Fruit fly (Drosophila melanogaster) whole organism, embryonic: ENCODE results near the gene ckd.

ENCODE experiments used
- Bgb ChIP-seq: fragments of 200-800 bp; sonication (Bioruptor generic); IDR thresholded peaks from 2 replicates; pipeline ENCODE4 v1.3.6; 2022; ENCODE audit warnings: missing biosample characterization, missing genetic modification characterization; ENCODE audit not compliant: partially characterized antibody
- BtbVII ChIP-seq: fragments of 200-800 bp; sonication (Bioruptor generic); optimal IDR thresholded peaks from 3 replicates; lab custom pipeline; 2017; ENCODE audit warnings: missing biosample characterization, mild to moderate bottlenecking, missing genetic modification characterization
- CG11456 ChIP-seq: fragments of 200-800 bp; sonication (Bioruptor generic); IDR thresholded peaks from 3 replicates; pipeline ENCODE4 v1.3.6; 2022; ENCODE audit warnings: missing biosample characterization, missing genetic modification characterization
- CG12104 ChIP-seq: fragments of 200-800 bp; sonication (Bioruptor generic); optimal IDR thresholded peaks from 3 replicates; lab custom pipeline; 2016; ENCODE audit warnings: missing biosample characterization, missing genetic modification characterization
- CG17186 ChIP-seq: fragments of 200-800 bp; sonication (Bioruptor generic); optimal IDR thresholded peaks from 3 replicates; lab custom pipeline; 2017; ENCODE audit warnings: missing biosample characterization, missing genetic modification reagents, missing genetic modification characterization
- CG17385 ChIP-seq: fragments of 200-800 bp; sonication (Bioruptor generic); optimal IDR thresholded peaks from 3 replicates; lab custom pipeline; 2018; ENCODE audit warnings: missing biosample characterization, mild to moderate bottlenecking, missing genetic modification characterization
- CG17802 ChIP-seq: fragments of 200-800 bp; sonication (Bioruptor generic); optimal IDR thresholded peaks from 2 replicates; lab custom pipeline; 2018; ENCODE audit warnings: missing biosample characterization, mild to moderate bottlenecking, missing genetic modification characterization, moderate library complexity
- CG18262 ChIP-seq: fragments of 200-800 bp; optimal IDR thresholded peaks from 3 replicates; lab custom pipeline; 2019; ENCODE audit warnings: missing biosample characterization, mild to moderate bottlenecking, missing genetic modification characterization, moderate library complexity
- CG2199 ChIP-seq: fragments of 200-800 bp; sonication (Bioruptor generic); IDR thresholded peaks from 3 replicates; pipeline ENCODE4 v1.3.6; 2022; ENCODE audit warnings: missing biosample characterization, missing genetic modification characterization
- CG31224 ChIP-seq: fragments of 200-800 bp; sonication (Bioruptor generic); IDR thresholded peaks from 2 replicates; pipeline ENCODE4 v1.3.6; 2022; ENCODE audit warnings: missing biosample characterization, missing genetic modification characterization
- CG33557 ChIP-seq: fragments of 200-800 bp; sonication (Bioruptor generic); optimal IDR thresholded peaks from 2 replicates; lab custom pipeline; 2019; ENCODE audit warnings: missing biosample characterization, mild to moderate bottlenecking, missing genetic modification characterization, moderate library complexity
- CG34376 ChIP-seq: fragments of 200-800 bp; sonication (Bioruptor generic); optimal IDR thresholded peaks from 2 replicates; lab custom pipeline; 2018; ENCODE audit warnings: missing biosample characterization, mild to moderate bottlenecking, missing genetic modification characterization
- CG4617 ChIP-seq: fragments of 200-800 bp; sonication (Bioruptor generic); optimal IDR thresholded peaks from 3 replicates; lab custom pipeline; 2016; ENCODE audit warnings: missing biosample characterization, missing genetic modification characterization, borderline replicate concordance
- CG6272 ChIP-seq: fragments of 200-800 bp; sonication (Bioruptor generic); IDR thresholded peaks from 2 replicates; pipeline ENCODE4 v1.3.6; 2022; ENCODE audit warnings: missing biosample characterization, missing genetic modification characterization
- CG6813 ChIP-seq: fragments of 200-800 bp; sonication (Bioruptor generic); optimal IDR thresholded peaks from 2 replicates; lab custom pipeline; 2017; ENCODE audit warnings: missing biosample characterization, missing genetic modification characterization, mild to moderate bottlenecking, moderate library complexity, missing genetic modification reagents
- CG7271 ChIP-seq: fragments of 200-800 bp; sonication (Bioruptor generic); optimal IDR thresholded peaks from 2 replicates; lab custom pipeline; 2018; ENCODE audit warnings: missing biosample characterization, mild to moderate bottlenecking, missing genetic modification characterization, moderate library complexity
- CG9215 ChIP-seq: fragments of 200-800 bp; sonication (Bioruptor generic); IDR thresholded peaks from 2 replicates; pipeline ENCODE4 v1.3.6; 2022; ENCODE audit warnings: missing biosample characterization, missing genetic modification characterization
- E2f2 ChIP-seq: fragments of 200-800 bp; sonication (Bioruptor generic); IDR thresholded peaks from 2 replicates; pipeline ENCODE4 v1.3.6; 2022; ENCODE audit warnings: missing biosample characterization, missing genetic modification characterization
- Fer1 ChIP-seq: fragments of 200-800 bp; sonication (Bioruptor generic); optimal IDR thresholded peaks from 2 replicates; lab custom pipeline; 2017; ENCODE audit warnings: missing biosample characterization, mild to moderate bottlenecking, missing genetic modification characterization
- HHEX ChIP-seq: fragments of 200-800 bp; sonication (Bioruptor generic); optimal IDR thresholded peaks from 3 replicates; lab custom pipeline; 2017; ENCODE audit warnings: missing biosample characterization, mild to moderate bottlenecking, missing genetic modification characterization, missing genetic modification reagents
- HmgZ ChIP-seq: fragments of 200-800 bp; sonication (Bioruptor generic); optimal IDR thresholded peaks from 2 replicates; lab custom pipeline; 2018; ENCODE audit warnings: missing biosample characterization, mild to moderate bottlenecking, missing genetic modification characterization
- Hsf ChIP-seq: fragments of 200-800 bp; sonication (Bioruptor generic); optimal IDR thresholded peaks from 3 replicates; lab custom pipeline; 2016; ENCODE audit warnings: missing biosample characterization, missing genetic modification characterization
- Med ChIP-seq: fragments of 200-800 bp; sonication (Bioruptor generic); peaks from one replicate; lab custom pipeline; 2016; ENCODE audit warnings: missing biosample characterization, missing genetic modification characterization, mild to moderate bottlenecking, inconsistent platforms, moderate library complexity
- Nf-YC ChIP-seq: fragments of 200-800 bp; optimal IDR thresholded peaks from 3 replicates; lab custom pipeline; 2019; ENCODE audit warnings: missing biosample characterization, mild to moderate bottlenecking, missing genetic modification characterization, moderate library complexity
- Pdp1 ChIP-seq, 2 experiments: fragments of 200-800 bp; sonication (Bioruptor generic); optimal IDR thresholded peaks; 3 replicates each; lab custom pipeline; 2016; ENCODE audit warnings: missing biosample characterization in 2 of 2, missing genetic modification characterization in 2 of 2, mild to moderate bottlenecking in 1 of 2, moderate library complexity in 1 of 2
- Ptx1 ChIP-seq: fragments of 200-800 bp; sonication (Bioruptor generic); IDR thresholded peaks from 2 replicates; pipeline ENCODE4 v1.3.6; 2022; ENCODE audit warnings: missing biosample characterization, missing genetic modification characterization
- ash1 ChIP-seq: fragments of 200-800 bp; sonication (Bioruptor generic); optimal IDR thresholded peaks from 2 replicates; lab custom pipeline; 2018; ENCODE audit warnings: missing biosample characterization, mild to moderate bottlenecking, missing genetic modification characterization
- bbx ChIP-seq: fragments of 200-800 bp; sonication (Bioruptor generic); IDR thresholded peaks from 2 replicates; pipeline ENCODE4 v1.3.6; 2022; ENCODE audit warnings: missing biosample characterization, missing genetic modification characterization; ENCODE audit not compliant: partially characterized antibody
- chm ChIP-seq: fragments of 200-800 bp; sonication (Bioruptor generic); IDR thresholded peaks from 2 replicates; pipeline ENCODE4 v1.3.6; 2022; ENCODE audit warnings: missing biosample characterization, missing genetic modification characterization
- chn ChIP-seq: fragments of 200-800 bp; sonication (Bioruptor generic); optimal IDR thresholded peaks from 2 replicates; lab custom pipeline; 2016; ENCODE audit warnings: missing biosample characterization, missing genetic modification characterization
- crc ChIP-seq: fragments of 200-800 bp; sonication (Bioruptor generic); optimal IDR thresholded peaks from 2 replicates; lab custom pipeline; 2016; ENCODE audit warnings: missing biosample characterization, missing genetic modification characterization
- crp ChIP-seq, 2 experiments: fragments of 200-800 bp; sonication (Bioruptor generic); optimal IDR thresholded peaks; 2 replicates in 1 of 2; 3 replicates in 1 of 2; lab custom pipeline; 2017; ENCODE audit warnings: missing biosample characterization in 2 of 2, missing genetic modification characterization in 2 of 2, mild to moderate bottlenecking in 1 of 2, moderate library complexity in 1 of 2
- dati ChIP-seq: fragments of 200-800 bp; sonication (Bioruptor generic); IDR thresholded peaks from 2 replicates; pipeline ENCODE4 v1.3.6; 2022; ENCODE audit warnings: missing biosample characterization, missing genetic modification characterization
- dm ChIP-seq: fragments of 200-800 bp; sonication (Bioruptor generic); optimal IDR thresholded peaks from 3 replicates; lab custom pipeline; 2016; ENCODE audit warnings: missing biosample characterization, missing genetic modification characterization
- exex ChIP-seq: fragments of 200-800 bp; sonication (Bioruptor generic); optimal IDR thresholded peaks from 4 replicates; lab custom pipeline; 2018; ENCODE audit warnings: missing biosample characterization, mild to moderate bottlenecking, missing genetic modification characterization, moderate library complexity
- fd3F ChIP-seq: fragments of 200-800 bp; sonication (Bioruptor generic); optimal IDR thresholded peaks from 2 replicates; lab custom pipeline; 2018; ENCODE audit warnings: missing biosample characterization, mild to moderate bottlenecking, missing genetic modification characterization, moderate library complexity
- ind ChIP-seq: fragments of 200-800 bp; sonication (Bioruptor generic); optimal IDR thresholded peaks from 3 replicates; lab custom pipeline; 2016; ENCODE audit warnings: missing biosample characterization, missing genetic modification characterization
- lab ChIP-seq: fragments of 200-800 bp; sonication (Bioruptor generic); optimal IDR thresholded peaks from 3 replicates; lab custom pipeline; 2017; ENCODE audit warnings: missing biosample characterization, missing genetic modification characterization, mild to moderate bottlenecking, moderate library complexity, missing genetic modification reagents
- mirr ChIP-seq: fragments of 200-800 bp; sonication (Bioruptor generic); optimal IDR thresholded peaks from 3 replicates; lab custom pipeline; 2018; ENCODE audit warnings: missing biosample characterization, mild to moderate bottlenecking, missing genetic modification characterization
- pum ChIP-seq: fragments of 200-800 bp; sonication (Bioruptor generic); optimal IDR thresholded peaks from 2 replicates; lab custom pipeline; 2016; ENCODE audit warnings: missing biosample characterization, missing genetic modification characterization
- sd ChIP-seq: fragments of 200-800 bp; sonication (Bioruptor generic); optimal IDR thresholded peaks from 3 replicates; lab custom pipeline; 2018; ENCODE audit warnings: missing biosample characterization, mild to moderate bottlenecking, missing genetic modification characterization, moderate library complexity
- seq ChIP-seq: fragments of 200-800 bp; sonication (Bioruptor generic); IDR thresholded peaks from 2 replicates; pipeline ENCODE4 v1.3.6; 2022; ENCODE audit warnings: missing biosample characterization, missing genetic modification characterization
- slbo ChIP-seq: fragments of 200-800 bp; sonication (Bioruptor generic); IDR thresholded peaks from 2 replicates; pipeline ENCODE4 v1.3.6; 2022; ENCODE audit warnings: missing biosample characterization, missing genetic modification characterization
- sr ChIP-seq: fragments of 200-800 bp; sonication (Bioruptor generic); IDR thresholded peaks from 3 replicates; pipeline ENCODE4 v1.3.6; 2022; ENCODE audit warnings: missing biosample characterization, missing genetic modification characterization
- vfl ChIP-seq: fragments of 200-800 bp; sonication (Bioruptor generic); optimal IDR thresholded peaks from 2 replicates; lab custom pipeline; 2016; ENCODE audit warnings: missing biosample characterization, missing genetic modification characterization
- vvl ChIP-seq: fragments of 200-800 bp; sonication (Bioruptor generic); IDR thresholded peaks from 2 replicates; pipeline ENCODE4 v1.3.6; 2022; ENCODE audit warnings: missing biosample characterization, missing genetic modification characterization
- zen ChIP-seq: fragments of 200-800 bp; sonication (Bioruptor generic); optimal IDR thresholded peaks from 3 replicates; lab custom pipeline; 2018; ENCODE audit warnings: missing biosample characterization, mild to moderate bottlenecking, missing genetic modification characterization, moderate library complexity

The ckd gene

DNA sequence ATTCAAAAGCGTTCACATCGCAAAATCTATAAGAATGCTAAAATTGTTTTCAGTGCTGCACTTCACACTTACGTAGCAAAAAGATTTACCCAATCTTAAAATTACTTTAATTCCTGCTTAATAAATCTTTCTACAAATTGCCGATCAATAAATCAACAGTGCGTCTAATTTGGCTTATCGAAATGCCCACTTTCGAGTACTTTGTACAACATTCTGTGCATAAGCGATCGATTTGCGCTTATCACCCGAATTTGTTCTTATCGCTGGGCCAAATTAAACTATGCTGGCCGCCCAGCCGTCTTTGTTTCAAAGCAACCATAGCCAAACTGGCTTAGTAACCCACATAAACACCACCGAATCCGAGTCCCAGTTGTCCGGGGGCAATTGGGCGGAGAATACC is 48.8 kb downstream of the ckd start (continued):
- TF ChIP-seq ash1 (GFP tag; lab: Kevin White, UChicago) = no peak
- no peak for TF ChIP-seq CG12104
- no peak for TF ChIP-seq crc (GFP tag; lab: Kevin White, UChicago)
- TF ChIP-seq chm (GFP tag; lab: Robert Waterston, UW) = 0 out of 2 replicates have a peak, but pooled peaks have one; percentile 18
- TF ChIP-seq CG9215 (GFP tag; lab: Robert Waterston, UW) = no peak
- TF ChIP-seq pum (GFP tag; lab: Kevin White, UChicago) = no peak
- TF ChIP-seq lab (GFP tag; lab: Kevin White, UChicago) = peak; percentile 40
- TF ChIP-seq mirr (GFP tag; lab: Kevin White, UChicago) = peak; percentile 62
- no peak for TF ChIP-seq dm
- peak; percentile 1 for TF ChIP-seq CG6813
- peak in 1 of 2 experiments; percentile 15 for TF ChIP-seq Pdp1 (GFP tag; optimal IDR thresholded peaks at IDR 0.05; lab: Kevin White, UChicago)
- TF ChIP-seq exex = peak; percentile 100
- no peak for TF ChIP-seq CG17186 (GFP tag; lab: Kevin White, UChicago)
- TF ChIP-seq CG31224 (GFP tag; lab: Robert Waterston, UW) = peak; percentile 58; the same call in 1 of the 2 replicates
- TF ChIP-seq vfl (GFP tag; lab: Kevin White, UChicago) = no peak
- TF ChIP-seq CG6272 (GFP tag; lab: Robert Waterston, UW) = no peak
- peak; percentile 66 for TF ChIP-seq sd
- no peak for TF ChIP-seq CG7271
- no peak for TF ChIP-seq CG17802
- TF ChIP-seq dati (GFP tag; lab: Robert Waterston, UW) = no peak

DNA sequence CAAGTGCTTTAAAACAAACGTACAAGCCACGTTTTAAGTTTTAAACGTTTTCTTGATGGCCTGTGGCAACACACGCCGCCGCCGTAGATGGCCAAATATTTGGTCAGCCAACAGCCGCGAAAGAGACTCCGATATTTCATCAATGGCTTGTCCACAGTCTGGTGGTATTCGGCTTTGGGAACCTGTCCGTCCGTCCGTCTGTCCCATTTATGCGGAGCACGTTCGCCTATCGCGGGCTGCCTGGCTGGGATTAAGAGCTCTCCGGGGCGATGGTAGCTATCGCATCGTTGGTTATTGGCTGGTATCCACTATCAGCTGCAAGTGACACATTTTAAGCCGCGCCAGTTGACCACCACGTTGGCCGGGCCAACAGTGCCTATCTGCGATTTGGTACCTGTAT is 49.9 kb downstream of the ckd start:
- 0 out of 2 replicates have a peak, but pooled peaks have one; percentile 6 for TF ChIP-seq E2f2 (GFP tag; lab: Robert Waterston, UW)
- 0 out of 2 replicates have a peak, but pooled peaks have one; percentile 12 for TF ChIP-seq Bgb
- TF ChIP-seq ind = no peak
- TF ChIP-seq zen (tag; lab: Kevin White, UChicago) = peak; percentile 5
- peak; percentile 35 for TF ChIP-seq lab (GFP tag; lab: Kevin White, UChicago)
- TF ChIP-seq vvl (GFP tag; lab: Robert Waterston, UW) = peak; percentile 52
- TF ChIP-seq bbx = peak; percentile 32; the same call in 1 of the 2 replicates
- peak; percentile 27 for TF ChIP-seq Nf-YC
- TF ChIP-seq HHEX (GFP tag; lab: Kevin White, UChicago) = peak; percentile 10
- no peak for TF ChIP-seq sr (GFP tag; lab: Robert Waterston, UW)
- TF ChIP-seq slbo (GFP tag; lab: Robert Waterston, UW) = no peak
- TF ChIP-seq CG2199 (GFP tag; lab: Robert Waterston, UW) = 0 out of 3 replicates have a peak, but pooled peaks have one; percentile 19
- peak; percentile 17; the same call in 1 of the 2 replicates for TF ChIP-seq Ptx1 (GFP tag; lab: Robert Waterston, UW)
- no peak for TF ChIP-seq CG31224 (GFP tag; lab: Robert Waterston, UW)
- TF ChIP-seq Med (GFP tag; lab: Kevin White, UChicago) = peak; percentile 65

- TF ChIP-seq Fer1 (GFP tag; lab: Kevin White, UChicago) (no peak), CG4617 (GFP tag; lab: Kevin White, UChicago) (no peak), BtbVII (no peak), Hsf (GFP tag; lab: Kevin White, UChicago) (no peak), seq (GFP tag; lab: Robert Waterston, UW) (0 out of 2 replicates have a peak, but pooled peaks have one; percentile 8), CG6272 (GFP tag; lab: Robert Waterston, UW) (no peak), CG18262 (tag; lab: Kevin White, UChicago) (no peak), CG34376 (peak; percentile 56), CG33557 (GFP tag; lab: Kevin White, UChicago) (no peak), chn (GFP tag; lab: Kevin White, UChicago) (no peak), CG17385 (no peak), CG11456 (GFP tag; lab: Robert Waterston, UW) (no peak), fd3F (GFP tag; lab: Kevin White, UChicago) (no peak), crp (GFP tag; optimal IDR thresholded peaks at IDR 0.05; lab: Kevin White, UChicago) (no peak), HmgZ (tag; lab: Kevin White, UChicago) (no peak)
Observed at dm6 chr3L:3308676-3309613, 51.3 kb downstream of the ckd start.
